Fruit fly (Drosophila melanogaster): Measurements from ENCODE around the gene CG33500.
A peak's percentile ranks its signal among the peaks of the same experiment; 100 is the strongest.

The CG33500 gene

dm6 chr3L:11487327-11487973, 21.0 kb upstream of the CG33500 start, which contains the start of gene chrb (continued):
- TF ChIP-seq CG6792 (GFP tag; optimal IDR thresholded peaks at IDR 0.05), result peak; percentile 23
- TF ChIP-seq spab (GFP tag; optimal IDR thresholded peaks at IDR 0.05), result peak; percentile 43
- peak; percentile 50 for TF ChIP-seq CG1621 (tag; optimal IDR thresholded peaks at IDR 0.05)
- peak; percentile 73 for TF ChIP-seq fd85E (GFP tag; optimal IDR thresholded peaks at IDR 0.05)
- peak; percentile 49 for TF ChIP-seq fkh (GFP tag; optimal IDR thresholded peaks at IDR 0.05)
- peak; percentile 55 for TF ChIP-seq Sox102F (GFP tag; optimal IDR thresholded peaks at IDR 0.05)
- no peak for TF ChIP-seq dac (GFP tag; optimal IDR thresholded peaks at IDR 0.05)
- TF ChIP-seq Ets96B (tag; optimal IDR thresholded peaks at IDR 0.05), result peak; percentile 18
- peak; percentile 69 for TF ChIP-seq CG8119 (GFP tag; IDR thresholded peaks at IDR 0.05)
- TF ChIP-seq Hr38 (GFP tag; optimal IDR thresholded peaks at IDR 0.05), result no peak
- no peak for TF ChIP-seq cyc (GFP tag; optimal IDR thresholded peaks at IDR 0.05)
- TF ChIP-seq Lpt (GFP tag; optimal IDR thresholded peaks at IDR 0.05), result peak; percentile 58
- no peak for TF ChIP-seq OdsH (GFP tag; optimal IDR thresholded peaks at IDR 0.05)
- TF ChIP-seq CG10631 (GFP tag; optimal IDR thresholded peaks at IDR 0.05), result no peak
- peak; percentile 74 for TF ChIP-seq Eip78C (GFP tag)
- peak; percentile 0 for TF ChIP-seq Blimp-1 (GFP tag; optimal IDR thresholded peaks at IDR 0.05)
- peak; percentile 76 to 79 for TF ChIP-seq ss (GFP tag; optimal IDR thresholded peaks at IDR 0.05)
- TF ChIP-seq CG3032 (tag; optimal IDR thresholded peaks at IDR 0.05), result peak; percentile 30

dm6 chr3L:11488264-11488663, 20.2 kb upstream of the CG33500 start:
- TF ChIP-seq fd59A (GFP tag; optimal IDR thresholded peaks at IDR 0.05) (no peak), Eip78C (GFP tag) (peak; percentile 10)

dm6 chr3L:11489489-11489888, 18.9 kb upstream of the CG33500 start:
- TF ChIP-seq eg (GFP tag; IDR thresholded peaks at IDR 0.05) (0 out of 3 replicates have a peak, but pooled peaks have one; percentile 21), CG6163 (GFP tag; IDR thresholded peaks at IDR 0.05) (0 out of 3 replicates have a peak, but pooled peaks have one; percentile 19), CG31627 (GFP tag; optimal IDR thresholded peaks at IDR 0.05) (no peak)

- TF ChIP-seq vri (GFP tag; optimal IDR thresholded peaks at IDR 0.05), result peak; percentile 3
- TF ChIP-seq CG15336 (GFP tag; IDR thresholded peaks at IDR 0.05), result no peak
Observed at dm6 chr3L:11490539-11490938, 17.9 kb upstream of the CG33500 start.

- TF ChIP-seq CG34406 (GFP tag; optimal IDR thresholded peaks at IDR 0.05), result peak; percentile 71
- TF ChIP-seq Sox14 (GFP tag; optimal IDR thresholded peaks at IDR 0.05), result peak; percentile 77
- TF ChIP-seq CG11762 (GFP tag; optimal IDR thresholded peaks at IDR 0.05; ENCODE audit: insufficient read depth), result peak; percentile 27
- no peak for TF ChIP-seq dac (GFP tag; optimal IDR thresholded peaks at IDR 0.05)
- peak; percentile 53 for TF ChIP-seq CG6854 (GFP tag; optimal IDR thresholded peaks at IDR 0.05)
- TF ChIP-seq CG3032 (tag; optimal IDR thresholded peaks at IDR 0.05), result peak; percentile 61
- peak; percentile 96 for TF ChIP-seq svp (GFP tag)
- no peak for TF ChIP-seq Lpt (GFP tag; optimal IDR thresholded peaks at IDR 0.05)
- peak; percentile 73 for TF ChIP-seq CG11902 (GFP tag; optimal IDR thresholded peaks at IDR 0.05)
- peak; percentile 80 for TF ChIP-seq Smox (GFP tag; optimal IDR thresholded peaks at IDR 0.05)
- TF ChIP-seq Gug (GFP tag; IDR thresholded peaks at IDR 0.05), result peak; percentile 48
- peak; percentile 80 for TF ChIP-seq lz (GFP tag; optimal IDR thresholded peaks at IDR 0.05)
- peak; percentile 71 for TF ChIP-seq achi (GFP tag; optimal IDR thresholded peaks at IDR 0.05)
- TF ChIP-seq CG7368 (GFP tag; optimal IDR thresholded peaks at IDR 0.05), result peak; percentile 62
- peak; percentile 43 to 49 for TF ChIP-seq ss (GFP tag; optimal IDR thresholded peaks at IDR 0.05)
- TF ChIP-seq CG31627 (GFP tag; optimal IDR thresholded peaks at IDR 0.05), result peak; percentile 86
- TF ChIP-seq fd59A (GFP tag; optimal IDR thresholded peaks at IDR 0.05), result peak; percentile 17
- TF ChIP-seq salr (GFP tag; optimal IDR thresholded peaks at IDR 0.05), result peak in 1 of 2 experiments; percentile 2
- peak; percentile 46 for TF ChIP-seq CG6276 (GFP tag; optimal IDR thresholded peaks at IDR 0.05)
- peak; percentile 10 for TF ChIP-seq spab (GFP tag; optimal IDR thresholded peaks at IDR 0.05)
- peak; percentile 65 for TF ChIP-seq Eip75B (GFP tag; optimal IDR thresholded peaks at IDR 0.05)
- peak; percentile 48 for TF ChIP-seq dsx (GFP tag; optimal IDR thresholded peaks at IDR 0.05; ENCODE audit: poor library complexity, severe bottlenecking)
- TF ChIP-seq CG16779 (tag; optimal IDR thresholded peaks at IDR 0.05), result no peak
- TF ChIP-seq CG11294 (GFP tag; IDR thresholded peaks at IDR 0.05), result no peak
- TF ChIP-seq eg (GFP tag; IDR thresholded peaks at IDR 0.05), result peak; percentile 68; the same call in 2 of the 3 replicates
- peak; percentile 71 for TF ChIP-seq CG8319 (GFP tag; optimal IDR thresholded peaks at IDR 0.05)
Observed at dm6 chr3L:11491222-11491873, 17.1 kb upstream of the CG33500 start.
